Worm (Caenorhabditis elegans): ENCODE measurements around the gene ser-2.
A peak's percentile ranks its signal among the peaks of the same experiment; 100 is the strongest.

The ser-2 gene

DNA sequence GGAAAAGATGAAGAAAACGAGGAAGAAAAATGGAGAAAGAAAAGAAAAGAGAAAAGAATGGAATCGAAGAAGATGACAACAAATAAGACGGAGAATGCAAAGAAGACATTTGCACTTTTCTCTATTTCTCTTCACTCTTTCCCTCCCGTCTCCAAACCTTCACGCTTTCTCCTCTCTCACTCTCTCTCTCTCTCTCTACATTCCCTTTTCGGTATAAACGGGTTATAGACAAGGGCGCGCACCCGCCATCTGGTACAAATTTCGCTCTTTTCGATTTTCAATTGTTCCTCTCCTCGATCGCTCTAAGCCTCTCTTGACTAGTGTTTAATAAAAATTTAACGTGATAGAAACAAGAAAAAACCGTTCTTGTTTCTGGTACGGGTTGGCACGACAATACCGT is 26.0 kb downstream of the ser-2 start (continued):
- TF ChIP-seq swsn-7 (tag; optimal IDR thresholded peaks at IDR 0.05): peak; percentile 61
- no peak for TF ChIP-seq alr-1 (tag; optimal IDR thresholded peaks at IDR 0.05; ENCODE audit: borderline replicate concordance)
- peak; percentile 48 to 68 for TF ChIP-seq efl-1 (optimal IDR thresholded peaks at IDR 0.05)
- peak in 1 of 2 experiments; percentile 92 for TF ChIP-seq efl-1 (GFP tag; optimal IDR thresholded peaks at IDR 0.05 in 1 of 2)
- no peak for TF ChIP-seq tlp-1 (tag; optimal IDR thresholded peaks at IDR 0.05)
- peak; percentile 0 for TF ChIP-seq nhr-11 (tag; optimal IDR thresholded peaks at IDR 0.05)
- TF ChIP-seq ces-1 (GFP tag; optimal IDR thresholded peaks at IDR 0.05): peak; percentile 70
- TF ChIP-seq lir-3 (tag; optimal IDR thresholded peaks at IDR 0.05; ENCODE audit: poor library complexity): peak; percentile 49
- peak; percentile 70 for TF ChIP-seq tbx-2 (tag; optimal IDR thresholded peaks at IDR 0.05)
- peak in 1 of 2 experiments; percentile 72 for TF ChIP-seq mdl-1 (tag; optimal IDR thresholded peaks at IDR 0.05)
- TF ChIP-seq aha-1 (tag; optimal IDR thresholded peaks at IDR 0.05): no peak
- peak; percentile 41 for TF ChIP-seq irx-1 (tag; optimal IDR thresholded peaks at IDR 0.05)
- no peak for TF ChIP-seq pqm-1 (tag; optimal IDR thresholded peaks at IDR 0.05)
- TF ChIP-seq nhr-19 (GFP tag; conservative IDR thresholded peaks at IDR 0.05): peak; percentile 57
- no peak for TF ChIP-seq ceh-63 (GFP tag; optimal IDR thresholded peaks at IDR 0.05)
- TF ChIP-seq fkh-8 (tag; optimal IDR thresholded peaks at IDR 0.05): no peak
- no peak for TF ChIP-seq Y116A8C.19 (tag; optimal IDR thresholded peaks at IDR 0.05; ENCODE audit: borderline replicate concordance)
- peak; percentile 26 for TF ChIP-seq unc-130 (tag; optimal IDR thresholded peaks at IDR 0.05)
- no peak for TF ChIP-seq unc-62 (GFP tag; optimal IDR thresholded peaks at IDR 0.05)
- TF ChIP-seq hlh-17 (GFP tag; optimal IDR thresholded peaks at IDR 0.05; ENCODE audit: borderline replicate concordance): no peak
- TF ChIP-seq mef-2 (tag; optimal IDR thresholded peaks at IDR 0.05): no peak
- TF ChIP-seq lin-35 (GFP tag; optimal IDR thresholded peaks at IDR 0.05): peak; percentile 14 to 64
- no peak for TF ChIP-seq sox-4 (tag; optimal IDR thresholded peaks at IDR 0.05)
- TF ChIP-seq unc-86 (tag; optimal IDR thresholded peaks at IDR 0.05): peak; percentile 8
- TF ChIP-seq nhr-76 (tag; optimal IDR thresholded peaks at IDR 0.05): no peak
- peak; percentile 83 for TF ChIP-seq nhr-20 (tag; optimal IDR thresholded peaks at IDR 0.05)
- TF ChIP-seq elt-2 (tag; optimal IDR thresholded peaks at IDR 0.05): no peak
- TF ChIP-seq nhr-77 (tag; optimal IDR thresholded peaks at IDR 0.05): peak; percentile 52
- no peak for TF ChIP-seq snpc-4 (tag; optimal IDR thresholded peaks at IDR 0.05)
- no peak for TF ChIP-seq C34B4.2 (tag; optimal IDR thresholded peaks at IDR 0.05)
- TF ChIP-seq blmp-1 (tag; optimal IDR thresholded peaks at IDR 0.05): peak; percentile 100
- TF ChIP-seq lin-15B (tag; optimal IDR thresholded peaks at IDR 0.05): no peak
- TF ChIP-seq hpl-2 (GFP tag; optimal IDR thresholded peaks at IDR 0.05): no peak
- TF ChIP-seq ceh-90 (tag; optimal IDR thresholded peaks at IDR 0.05): no peak
- no peak for TF ChIP-seq pax-3 (tag; optimal IDR thresholded peaks at IDR 0.05)
- TF ChIP-seq unc-98 (GFP tag; IDR thresholded peaks at IDR 0.05): no peak
- peak; percentile 10 for TF ChIP-seq ceh-8 (GFP tag; optimal IDR thresholded peaks at IDR 0.05)
- TF ChIP-seq dsc-1 (tag; optimal IDR thresholded peaks at IDR 0.05): peak; percentile 72
- no peak for TF ChIP-seq pag-3 (tag; optimal IDR thresholded peaks at IDR 0.05; ENCODE audit: borderline replicate concordance, insufficient read depth)
- TF ChIP-seq nhr-84 (tag; optimal IDR thresholded peaks at IDR 0.05): no peak
- peak; percentile 66 for TF ChIP-seq nhr-47 (tag; optimal IDR thresholded peaks at IDR 0.05)
- peak; percentile 52 for TF ChIP-seq fkh-10 (GFP tag; optimal IDR thresholded peaks at IDR 0.05)
- TF ChIP-seq zip-4 (GFP tag; optimal IDR thresholded peaks at IDR 0.05): no peak
- TF ChIP-seq snu-23 (GFP tag; optimal IDR thresholded peaks at IDR 0.05): peak; percentile 86
- no peak for TF ChIP-seq vab-15 (tag; optimal IDR thresholded peaks at IDR 0.05)
- no peak for TF ChIP-seq fkh-4 (tag; optimal IDR thresholded peaks at IDR 0.05; ENCODE audit: borderline replicate concordance)
- TF ChIP-seq nhr-85 (tag): peak; percentile 97
- peak; percentile 73 for TF ChIP-seq C16A3.4 (tag; optimal IDR thresholded peaks at IDR 0.05)
- no peak for TF ChIP-seq mab-9 (GFP tag; IDR thresholded peaks at IDR 0.05)
- no peak for TF ChIP-seq lin-39 (tag; optimal IDR thresholded peaks at IDR 0.05)
- TF ChIP-seq dpl-1 (GFP tag; optimal IDR thresholded peaks at IDR 0.05): peak; percentile 0 to 31 (median 26)
- TF ChIP-seq nhr-237 (tag; optimal IDR thresholded peaks at IDR 0.05): peak; percentile 43
- peak; percentile 37 for TF ChIP-seq mep-1 (tag; optimal IDR thresholded peaks at IDR 0.05)

Data from whole organism, L1 larva.